Worm (Caenorhabditis elegans) whole organism, L2 larva: ENCODE measurements around the gene ZK688.10.

ENCODE experiments used
- fos-1 ChIP-seq: fragments of 150-350 bp; optimal IDR thresholded peaks from 2 replicates; lab custom pipeline; 2014; ENCODE audit warnings: missing biosample characterization, missing genetic modification characterization
- mab-5 ChIP-seq: fragments of 150-350 bp; optimal IDR thresholded peaks from 2 replicates; lab custom pipeline; 2014; ENCODE audit warnings: missing biosample characterization, missing genetic modification characterization
- unc-39 ChIP-seq: fragments of 150-350 bp; optimal IDR thresholded peaks from 2 replicates; lab custom pipeline; 2014; ENCODE audit warnings: missing biosample characterization, missing genetic modification characterization
- ztf-4 ChIP-seq: fragments of 150-350 bp; optimal IDR thresholded peaks from 2 replicates; lab custom pipeline; 2014; ENCODE audit warnings: missing biosample characterization, missing genetic modification characterization

DNA sequence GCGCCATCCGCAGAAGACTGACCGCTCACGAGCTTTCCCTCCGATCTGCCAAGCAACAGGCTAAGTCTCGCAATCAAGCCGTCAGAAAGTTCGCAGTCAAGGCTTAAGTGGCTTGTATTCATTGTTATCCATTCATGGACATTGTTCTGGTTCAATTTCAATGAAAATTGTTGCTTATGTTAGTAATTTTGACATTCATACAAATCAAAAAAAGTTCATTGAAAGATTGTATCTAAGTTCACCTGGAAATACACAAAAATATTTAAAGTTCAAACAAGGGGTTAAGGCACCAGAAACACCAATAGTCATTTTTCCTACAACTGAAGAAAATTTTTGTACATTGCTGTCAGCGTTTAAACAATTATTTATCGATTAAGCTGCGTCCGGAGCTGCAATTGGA is 41.4 kb downstream of the ZK688.10 start:
- TF ChIP-seq unc-39 (no peak), mab-5 (no peak), ztf-4 (tag; lab: Kevin White, UChicago) (no peak), fos-1 (tag; lab: Kevin White, UChicago) (no peak)
